Worm (Caenorhabditis elegans) whole organism, L4 larva: ENCODE results near the gene hdl-1.

ENCODE experiments used
- F10B5.3 ChIP-seq: sonication (generic microtip); optimal IDR thresholded peaks from 2 replicates; lab custom pipeline; 2016; ENCODE audit warnings: mild to moderate bottlenecking, missing genetic modification characterization, missing compliant biosample characterization
- T26A8.4 ChIP-seq: fragments of 200-800 bp; sonication (Bioruptor generic); IDR thresholded peaks from 2 replicates; pipeline ENCODE4 v1.3.6; 2022; ENCODE audit warnings: missing genetic modification characterization, missing compliant biosample characterization
- Y105C5A.15 ChIP-seq: fragments of 200-800 bp; sonication (Bioruptor generic); IDR thresholded peaks from 2 replicates; pipeline ENCODE4 v1.3.6; 2022; ENCODE audit warnings: missing genetic modification characterization, missing compliant biosample characterization
- ZK337.2 ChIP-seq: fragments of 200-800 bp; sonication (Bioruptor generic); IDR thresholded peaks from 2 replicates; pipeline ENCODE4 v1.3.6; 2022; ENCODE audit warnings: missing genetic modification reagents, missing genetic modification characterization, missing compliant biosample characterization
- aha-1 ChIP-seq: fragments of 150-350 bp; peaks from one replicate; lab custom pipeline; 2014; ENCODE audit warnings: missing biosample characterization, missing genetic modification characterization
- aly-2 ChIP-seq: sonication (generic microtip); optimal IDR thresholded peaks from 2 replicates; lab custom pipeline; 2018; ENCODE audit warnings: missing biosample characterization, missing genetic modification characterization
- ceh-20 ChIP-seq: fragments of 200-800 bp; sonication (Bioruptor generic); IDR thresholded peaks from 2 replicates; pipeline ENCODE4 v1.3.6; 2022; ENCODE audit warnings: missing genetic modification reagents, missing genetic modification characterization, missing compliant biosample characterization
- ces-1 ChIP-seq: fragments of 150-350 bp; sonication (generic microtip); optimal IDR thresholded peaks from 4 replicates; lab custom pipeline; 2014; ENCODE audit warnings: missing biosample characterization, missing genetic modification reagents, missing genetic modification characterization
- daf-12 ChIP-seq: fragments of 150-350 bp; optimal IDR thresholded peaks from 2 replicates; lab custom pipeline; 2014; ENCODE audit warnings: missing biosample characterization, missing genetic modification reagents, missing genetic modification characterization
- daf-16 ChIP-seq, 3 experiments: sonication (generic microtip); optimal IDR thresholded peaks; 2 replicates each; lab custom pipeline; 2016 to 2017; ENCODE audit warnings: missing genetic modification characterization in 3 of 3, missing genetic modification reagents in 3 of 3, mild to moderate bottlenecking in 2 of 3, missing compliant biosample characterization in 2 of 3, missing biosample characterization in 1 of 3, moderate library complexity in 1 of 3
- dpl-1 ChIP-seq: fragments of 150-350 bp; optimal IDR thresholded peaks from 2 replicates; lab custom pipeline; 2014; ENCODE audit warnings: missing biosample characterization, missing genetic modification reagents, missing genetic modification characterization
- egl-43 ChIP-seq: fragments of 200-800 bp; sonication (Bioruptor generic); IDR thresholded peaks from 2 replicates; pipeline ENCODE4 v1.3.6; 2022; ENCODE audit warnings: missing genetic modification reagents, missing genetic modification characterization, missing compliant biosample characterization
- fos-1 ChIP-seq: fragments of 150-350 bp; optimal IDR thresholded peaks from 2 replicates; lab custom pipeline; 2014; ENCODE audit warnings: missing biosample characterization, missing genetic modification characterization
- hif-1 ChIP-seq, 2 experiments: sonication (generic microtip); optimal IDR thresholded peaks; 2 replicates each; lab custom pipeline; 2016 to 2017; ENCODE audit warnings: missing compliant biosample characterization in 2 of 2, missing genetic modification characterization in 2 of 2, missing genetic modification reagents in 2 of 2, missing genotype in 2 of 2, mild to moderate bottlenecking in 1 of 2
- jun-1 ChIP-seq: fragments of 150-350 bp; optimal IDR thresholded peaks from 2 replicates; lab custom pipeline; 2014; ENCODE audit warnings: missing biosample characterization, missing genetic modification reagents, missing genetic modification characterization
- lin-13 ChIP-seq: fragments of 150-350 bp; optimal IDR thresholded peaks from 2 replicates; lab custom pipeline; 2014; ENCODE audit warnings: missing biosample characterization, missing genetic modification reagents, missing genetic modification characterization
- lin-29 ChIP-seq: fragments of 200-800 bp; sonication (Bioruptor generic); IDR thresholded peaks from 2 replicates; pipeline ENCODE4 v1.3.6; 2022; ENCODE audit warnings: missing genetic modification reagents, missing genetic modification characterization, missing compliant biosample characterization
- lin-39 ChIP-seq: fragments of 150-350 bp; optimal IDR thresholded peaks from 2 replicates; lab custom pipeline; 2014; ENCODE audit warnings: missing biosample characterization, missing genetic modification reagents, missing genetic modification characterization
- lir-3 ChIP-seq: sonication (generic microtip); optimal IDR thresholded peaks from 2 replicates; lab custom pipeline; 2016; ENCODE audit warnings: mild to moderate bottlenecking, missing genetic modification characterization, missing compliant biosample characterization
- mdt-29 ChIP-seq: fragments of 200-800 bp; sonication (Bioruptor generic); IDR thresholded peaks from 2 replicates; pipeline ENCODE4 v1.3.6; 2022; ENCODE audit warnings: missing genetic modification reagents, missing genetic modification characterization, missing compliant biosample characterization
- mxl-2 ChIP-seq: fragments of 200-800 bp; sonication (Bioruptor generic); conservative IDR thresholded peaks from 2 replicates; pipeline ENCODE4 v1.3.6; 2022; ENCODE audit warnings: missing genetic modification reagents, missing genetic modification characterization, missing compliant biosample characterization
- pqm-1 ChIP-seq: sonication (generic microtip); optimal IDR thresholded peaks from 2 replicates; lab custom pipeline; 2017; ENCODE audit warnings: missing biosample characterization, missing genetic modification characterization
- rbr-2 ChIP-seq: sonication (generic microtip); optimal IDR thresholded peaks from 2 replicates; lab custom pipeline; 2016; ENCODE audit warnings: missing genotype, missing genetic modification characterization, missing compliant biosample characterization
- snpc-1.2 ChIP-seq: fragments of 200-800 bp; sonication (Bioruptor generic); IDR thresholded peaks from 2 replicates; pipeline ENCODE4 v1.3.6; 2022; ENCODE audit warnings: missing genetic modification reagents, missing genetic modification characterization, missing compliant biosample characterization
- spr-3 ChIP-seq: fragments of 200-800 bp; sonication (Bioruptor generic); optimal IDR thresholded peaks from 2 replicates; lab custom pipeline; 2018; ENCODE audit warnings: mild to moderate bottlenecking, missing genetic modification characterization, missing compliant biosample characterization
- tag-97 ChIP-seq: fragments of 200-800 bp; sonication (Bioruptor generic); IDR thresholded peaks from 2 replicates; pipeline ENCODE4 v1.3.6; 2022; ENCODE audit warnings: missing genetic modification characterization, missing compliant biosample characterization
- unc-39 ChIP-seq: sonication (generic microtip); optimal IDR thresholded peaks from 2 replicates; lab custom pipeline; 2017; ENCODE audit warnings: missing biosample characterization, missing genetic modification characterization
- unc-62 ChIP-seq, 3 experiments: fragments of 150-350 bp in 1 of 3; sonication (generic microtip); optimal IDR thresholded peaks in 2 of 3; peaks in 1 of 3; 1 replicate in 1 of 3; 2 replicates in 2 of 3; lab custom pipeline; 2014 to 2017; ENCODE audit warnings: missing biosample characterization in 3 of 3, missing genetic modification characterization in 3 of 3, missing genetic modification reagents in 3 of 3, missing genotype in 1 of 3
- zip-11 ChIP-seq: fragments of 200-800 bp; sonication (Bioruptor generic); IDR thresholded peaks from 2 replicates; pipeline ENCODE4 v1.3.6; 2022; ENCODE audit warnings: missing genetic modification characterization, missing compliant biosample characterization
- zip-2 ChIP-seq: fragments of 150-350 bp; optimal IDR thresholded peaks from 2 replicates; lab custom pipeline; 2014; ENCODE audit warnings: missing biosample characterization, missing genetic modification characterization
- ztf-7 ChIP-seq: fragments of 150-350 bp; optimal IDR thresholded peaks from 2 replicates; lab custom pipeline; 2014; ENCODE audit warnings: missing biosample characterization, missing genetic modification characterization

The hdl-1 gene

ce11 chrIV:11952612-11953299, 3.1 kb upstream of the hdl-1 start, which contains the start of gene gdh-1 (continued):
- no peak for TF ChIP-seq daf-16 (GFP tag; optimal IDR thresholded peaks at IDR 0.05; lab: Kevin White, UChicago)
- peak; percentile 60 for TF ChIP-seq daf-16 (tag; optimal IDR thresholded peaks at IDR 0.05; lab: Kevin White, UChicago)
- no peak for TF ChIP-seq fos-1 (tag; lab: Kevin White, UChicago)
- TF ChIP-seq snpc-1.2 (GFP tag; lab: Robert Waterston, UW) = 0 out of 2 replicates have a peak, but pooled peaks have one; percentile 15
- no peak for TF ChIP-seq mxl-2
- TF ChIP-seq jun-1 (tag; lab: Kevin White, UChicago) = no peak
- no peak for TF ChIP-seq rbr-2 (tag; lab: Kevin White, UChicago)
- no peak for TF ChIP-seq unc-62 (GFP tag; optimal IDR thresholded peaks at IDR 0.05 in 1 of 2; lab: Kevin White, UChicago)
- no peak for TF ChIP-seq unc-62 (tag; optimal IDR thresholded peaks at IDR 0.05; lab: Kevin White, UChicago)
- no peak for TF ChIP-seq ztf-7 (tag; lab: Kevin White, UChicago)

- TF ChIP-seq aha-1 (tag; lab: Kevin White, UChicago) (peak; percentile 56), lir-3 (tag; lab: Kevin White, UChicago) (no peak), zip-11 (no peak), aly-2 (no peak), F10B5.3 (tag; lab: Kevin White, UChicago) (no peak)
Measured at ce11 chrIV:11950270-11950669, 653 bp upstream of the hdl-1 start, which contains the start of gene tbx-36. Gene tbx-36 (plus strand): TSS chrIV:11950570.

ce11 chrIV:11945621-11946020, 4.0 kb downstream of the hdl-1 start, which contains the start of gene ZK829.3:
Gene ZK829.3 (minus strand): TSS chrIV:11945721.
- TF ChIP-seq daf-12 (tag; lab: Kevin White, UChicago) = no peak
- no peak for TF ChIP-seq rbr-2 (tag; lab: Kevin White, UChicago)
- no peak for TF ChIP-seq egl-43 (GFP tag; lab: Robert Waterston, UW)
- no peak for TF ChIP-seq unc-39 (tag; lab: Kevin White, UChicago)
- TF ChIP-seq ceh-20 = no peak
- no peak for TF ChIP-seq T26A8.4 (GFP tag; lab: Robert Waterston, UW)
- no peak for TF ChIP-seq Y105C5A.15
- TF ChIP-seq ZK337.2 = no peak
- TF ChIP-seq fos-1 (tag; lab: Kevin White, UChicago) = no peak
- TF ChIP-seq lin-39 (tag; lab: Kevin White, UChicago) = no peak

ce11 chrIV:11942313-11942712, 7.3 kb downstream of the hdl-1 start, which contains the start of gene ZK829.1:
Gene ZK829.1 (minus strand): TSS chrIV:11942413.
- TF ChIP-seq snpc-1.2 (GFP tag; lab: Robert Waterston, UW) = no peak
- TF ChIP-seq aha-1 (tag; lab: Kevin White, UChicago) = no peak
- no peak for TF ChIP-seq dpl-1 (GFP tag; lab: Kevin White, UChicago)
- TF ChIP-seq lin-13 (GFP tag; lab: Kevin White, UChicago) = no peak

- TF ChIP-seq ces-1 (GFP tag; lab: Kevin White, UChicago) (no peak), T26A8.4 (GFP tag; lab: Robert Waterston, UW) (peak; percentile 38; the same call in 1 of the 2 replicates), lin-13 (GFP tag; lab: Kevin White, UChicago) (no peak), unc-62 (GFP tag; optimal IDR thresholded peaks at IDR 0.05 in 1 of 2; lab: Kevin White, UChicago) (peak in 1 of 2 experiments; percentile 71), unc-62 (tag; optimal IDR thresholded peaks at IDR 0.05; lab: Kevin White, UChicago) (no peak), tag-97 (no peak), lir-3 (tag; lab: Kevin White, UChicago) (no peak), zip-2 (tag; lab: Kevin White, UChicago) (no peak), mdt-29 (GFP tag; lab: Robert Waterston, UW) (peak; percentile 27; the same call in 1 of the 2 replicates)
Measured at ce11 chrIV:11938554-11938953, 11.1 kb downstream of the hdl-1 start.

ce11 chrIV:11937087-11937486, 12.5 kb downstream of the hdl-1 start, which contains the start of gene slc-5A12:
Gene slc-5A12 (plus strand): TSS chrIV:11937419.
- TF ChIP-seq ces-1 (GFP tag; lab: Kevin White, UChicago) = no peak
- TF ChIP-seq hif-1 (tag; optimal IDR thresholded peaks at IDR 0.05; lab: Kevin White, UChicago) = no peak
- no peak for TF ChIP-seq lin-29 (GFP tag; lab: Robert Waterston, UW)
- no peak for TF ChIP-seq pqm-1 (tag; lab: Kevin White, UChicago)
- no peak for TF ChIP-seq spr-3 (GFP tag; lab: Kevin White, UChicago)
- TF ChIP-seq, all 104 proteins: peak for 0
